Worm (Caenorhabditis elegans) whole organism, L3 larva: ENCODE data around the gene K09F6.13.

Source experiments
- elt-1 ChIP-seq: fragments of 150-350 bp; optimal IDR thresholded peaks from 2 replicates; lab custom pipeline; 2014; ENCODE audit warnings: missing biosample characterization, missing genetic modification characterization
- mdl-1 ChIP-seq: fragments of 150-350 bp; optimal IDR thresholded peaks from 2 replicates; lab custom pipeline; 2014; ENCODE audit warnings: missing biosample characterization, missing genetic modification characterization
- snpc-4 ChIP-seq: fragments of 150-350 bp; optimal IDR thresholded peaks from 2 replicates; lab custom pipeline; 2014; ENCODE audit warnings: missing biosample characterization, missing genetic modification characterization

DNA sequence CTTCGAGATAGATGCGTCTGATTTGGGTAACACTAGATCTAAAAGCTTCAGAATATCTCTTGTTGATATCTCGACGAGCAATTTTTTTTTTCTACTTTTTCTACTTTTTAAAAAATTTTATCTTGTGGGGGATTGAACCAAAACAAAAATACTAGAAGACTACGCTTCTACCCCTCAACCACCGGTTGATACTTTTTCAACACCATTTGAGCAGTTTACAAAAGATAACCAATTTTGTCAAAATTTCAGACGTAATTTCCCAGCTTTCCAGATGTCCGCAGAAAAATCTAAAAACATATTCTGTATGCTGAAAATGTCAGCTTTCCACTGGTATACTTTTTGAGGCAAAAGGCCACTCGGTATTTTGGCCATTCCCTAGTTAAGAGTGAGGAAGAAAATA lies 15.7 kb downstream of the K09F6.13 start:
- no peak for TF ChIP-seq elt-1 (tag; lab: Kevin White, UChicago)
- no peak for TF ChIP-seq snpc-4 (tag; lab: Kevin White, UChicago)
- TF ChIP-seq mdl-1 (tag; lab: Kevin White, UChicago): no peak
